Worm (Caenorhabditis elegans): ENCODE data around the gene cdc-25.2.

DNA sequence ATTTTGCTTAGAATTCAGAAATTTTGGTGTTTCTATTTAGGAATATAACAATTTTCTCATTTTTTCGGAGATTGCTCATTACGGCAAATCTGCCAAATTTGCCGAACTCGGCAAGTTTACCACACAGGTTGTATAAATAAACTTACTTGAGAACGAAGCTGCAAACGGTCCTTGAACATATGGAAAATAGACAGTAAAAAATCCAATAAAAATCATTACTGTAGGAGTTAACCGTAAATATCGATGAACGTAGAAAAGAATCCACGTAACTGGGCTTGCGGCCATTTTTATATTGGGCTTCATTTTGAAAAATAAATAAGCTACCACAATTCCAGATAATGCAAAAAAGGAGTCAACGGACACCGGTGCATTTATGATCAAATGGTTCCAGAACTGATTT lies 26.6 kb upstream of the cdc-25.2 start:
- TF ChIP-seq ama-1 (optimal IDR thresholded peaks at IDR 0.05) (no peak), ama-1 (GFP tag; optimal IDR thresholded peaks at IDR 0.05) (no peak), hrde-1 (tag; optimal IDR thresholded peaks at IDR 0.05; ENCODE audit: borderline replicate concordance) (no peak), athp-1 (tag; optimal IDR thresholded peaks at IDR 0.05) (no peak), dpl-1 (GFP tag; optimal IDR thresholded peaks at IDR 0.05) (no peak), lin-26 (GFP tag; IDR thresholded peaks at IDR 0.05) (no peak)
